Fruit fly (Drosophila melanogaster): ENCODE measurements around the gene CG2975.

Gene CG2975

DNA sequence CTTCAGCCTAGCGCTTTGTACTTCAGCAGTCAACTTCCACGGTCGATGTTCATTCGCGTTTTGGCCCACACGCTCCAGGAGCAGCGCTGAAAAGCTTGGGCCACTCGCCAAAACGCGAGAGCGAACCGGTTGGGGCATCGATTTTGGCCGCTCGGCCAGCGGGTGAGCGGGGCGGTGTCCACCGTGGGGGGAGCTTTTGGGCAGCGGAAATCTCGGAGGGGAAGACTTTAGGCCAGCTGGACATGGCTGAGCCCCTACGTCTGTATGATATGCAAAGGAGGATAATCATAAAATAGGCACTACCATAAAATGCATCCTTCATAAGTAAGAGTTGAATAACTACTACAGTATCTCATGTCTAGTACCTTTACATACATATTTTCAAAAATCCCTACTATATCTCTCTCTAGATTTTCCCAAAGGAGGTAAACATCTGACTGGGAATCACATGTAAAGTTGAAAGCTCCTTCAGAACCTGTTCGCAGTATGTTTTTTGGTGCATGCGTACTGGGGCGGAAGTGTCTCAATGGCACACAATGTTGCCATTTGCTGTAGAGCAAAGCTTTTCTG lies 39.9 kb upstream of the CG2975 start, which contains the start of gene Syt1 (continued):
- TF ChIP-seq crol (GFP tag; IDR thresholded peaks at IDR 0.05) (peak; percentile 86), vnd (GFP tag; IDR thresholded peaks at IDR 0.05; ENCODE audit: partially characterized antibody) (no peak), gcm (GFP tag; optimal IDR thresholded peaks at IDR 0.05) (no peak), E2f2 (GFP tag; IDR thresholded peaks at IDR 0.05) (no peak), Hey (tag; optimal IDR thresholded peaks at IDR 0.05) (no peak), Eip74EF (GFP tag; optimal IDR thresholded peaks at IDR 0.05) (no peak), Doc3 (GFP tag; IDR thresholded peaks at IDR 0.05; ENCODE audit: partially characterized antibody) (no peak), CG4282 (GFP tag; optimal IDR thresholded peaks at IDR 0.05) (no peak), CG9215 (GFP tag; IDR thresholded peaks at IDR 0.05) (no peak), amos (GFP tag; IDR thresholded peaks at IDR 0.05; ENCODE audit: partially characterized antibody) (no peak), CG2120 (GFP tag; optimal IDR thresholded peaks at IDR 0.05) (peak; percentile 2), Nf-YC (tag; optimal IDR thresholded peaks at IDR 0.05) (no peak), CG15601 (tag; optimal IDR thresholded peaks at IDR 0.05) (no peak), MTF-1 (GFP tag; optimal IDR thresholded peaks at IDR 0.05; ENCODE audit: borderline replicate concordance) (no peak), CG6854 (GFP tag; optimal IDR thresholded peaks at IDR 0.05) (no peak), Dfd (GFP tag; optimal IDR thresholded peaks at IDR 0.05) (no peak), jigr1 (GFP tag; IDR thresholded peaks at IDR 0.05) (no peak), Gsc (GFP tag; IDR thresholded peaks at IDR 0.05) (no peak), CG14965 (GFP tag; optimal IDR thresholded peaks at IDR 0.05; ENCODE audit: borderline replicate concordance) (no peak), crp (GFP tag; optimal IDR thresholded peaks at IDR 0.05) (peak in 1 of 2 experiments; percentile 46), kay (GFP tag; optimal IDR thresholded peaks at IDR 0.05) (no peak), CG8765 (GFP tag; IDR thresholded peaks at IDR 0.05) (no peak), Med (GFP tag) (peak; percentile 40), psq (GFP tag; optimal IDR thresholded peaks at IDR 0.05) (no peak), CG14710 (tag; optimal IDR thresholded peaks at IDR 0.05) (no peak), CG10431 (GFP tag; optimal IDR thresholded peaks at IDR 0.05) (no peak), CG3726 (GFP tag; IDR thresholded peaks at IDR 0.05) (no peak), CG7372 (GFP tag; IDR thresholded peaks at IDR 0.05) (no peak), Lpt (GFP tag; optimal IDR thresholded peaks at IDR 0.05) (no peak), dysf (GFP tag; IDR thresholded peaks at IDR 0.05) (peak; percentile 42; the same call in 1 of the 3 replicates), CG8290 (GFP tag; optimal IDR thresholded peaks at IDR 0.05) (no peak), CG8290 (tag; optimal IDR thresholded peaks at IDR 0.05) (peak in 1 of 2 experiments; percentile 0), CG16779 (GFP tag; IDR thresholded peaks at IDR 0.05) (0 out of 2 replicates have a peak, but pooled peaks have one; percentile 32), pum (GFP tag; optimal IDR thresholded peaks at IDR 0.05) (no peak), CG4820 (GFP tag; optimal IDR thresholded peaks at IDR 0.05) (no peak), p53 (GFP tag; optimal IDR thresholded peaks at IDR 0.05) (no peak), Atf-2 (GFP tag; optimal IDR thresholded peaks at IDR 0.05) (no peak), Oaz (GFP tag; IDR thresholded peaks at IDR 0.05) (no peak), az2 (GFP tag; optimal IDR thresholded peaks at IDR 0.05) (no peak), CG10959 (GFP tag; IDR thresholded peaks at IDR 0.05) (no peak), ken (GFP tag; IDR thresholded peaks at IDR 0.05) (no peak), ase (GFP tag; IDR thresholded peaks at IDR 0.05) (0 out of 3 replicates have a peak, but pooled peaks have one; percentile 18), CG1832 (GFP tag; optimal IDR thresholded peaks at IDR 0.05) (no peak), Ets65A (GFP tag) (peak; percentile 84), CG6765 (GFP tag; optimal IDR thresholded peaks at IDR 0.05) (no peak), Trl (optimal IDR thresholded peaks at IDR 0.05) (no peak), Trl (GFP tag; optimal IDR thresholded peaks at IDR 0.05) (no peak)

Data from whole organism, embryonic.